Worm (Caenorhabditis elegans) whole organism, L2 larva: ENCODE results near the gene str-55.

Experiments used
- Y55F3AM.14 ChIP-seq: fragments of 200-800 bp; sonication (Bioruptor generic); optimal IDR thresholded peaks from 2 replicates; lab custom pipeline; 2018; ENCODE audit warnings: mild to moderate bottlenecking, missing genetic modification characterization, missing compliant biosample characterization
- ZK546.5 ChIP-seq: sonication (generic microtip); optimal IDR thresholded peaks from 2 replicates; lab custom pipeline; 2017; ENCODE audit warnings: missing biosample characterization, missing genetic modification characterization
- aly-2 ChIP-seq: fragments of 150-350 bp; optimal IDR thresholded peaks from 2 replicates; lab custom pipeline; 2014; ENCODE audit warnings: missing biosample characterization, missing genetic modification characterization
- ceh-16 ChIP-seq: fragments of 150-350 bp; optimal IDR thresholded peaks from 2 replicates; lab custom pipeline; 2014; ENCODE audit warnings: missing biosample characterization, missing genetic modification characterization
- crh-2 ChIP-seq: sonication (generic microtip); optimal IDR thresholded peaks from 2 replicates; lab custom pipeline; 2017; ENCODE audit warnings: missing biosample characterization, missing genetic modification characterization
- dmd-4 ChIP-seq: sonication (generic microtip); optimal IDR thresholded peaks from 2 replicates; lab custom pipeline; 2017; ENCODE audit warnings: missing biosample characterization, missing genetic modification characterization
- elt-1 ChIP-seq: fragments of 150-350 bp; optimal IDR thresholded peaks from 2 replicates; lab custom pipeline; 2014; ENCODE audit warnings: missing biosample characterization, missing genetic modification characterization
- elt-3 ChIP-seq: sonication (generic microtip); optimal IDR thresholded peaks from 2 replicates; lab custom pipeline; 2017; ENCODE audit warnings: missing biosample characterization, missing genetic modification characterization
- lsy-2 ChIP-seq, 2 experiments: fragments of 150-350 bp in 1 of 2; sonication (generic microtip) in 1 of 2; optimal IDR thresholded peaks; 2 replicates each; lab custom pipeline; 2014 to 2017; ENCODE audit warnings: missing biosample characterization in 2 of 2, missing genetic modification characterization in 2 of 2
- mab-5 ChIP-seq: fragments of 150-350 bp; optimal IDR thresholded peaks from 2 replicates; lab custom pipeline; 2014; ENCODE audit warnings: missing biosample characterization, missing genetic modification characterization
- mdl-1 ChIP-seq, 2 experiments: fragments of 150-350 bp in 1 of 2; sonication (generic microtip) in 1 of 2; optimal IDR thresholded peaks; 2 replicates each; lab custom pipeline; 2017; ENCODE audit warnings: missing biosample characterization in 2 of 2, missing genetic modification characterization in 2 of 2
- nhr-10 ChIP-seq: sonication (generic microtip); optimal IDR thresholded peaks from 2 replicates; lab custom pipeline; 2017; ENCODE audit warnings: missing biosample characterization, missing genetic modification characterization
- nhr-11 ChIP-seq: fragments of 150-350 bp; optimal IDR thresholded peaks from 2 replicates; lab custom pipeline; 2014; ENCODE audit warnings: missing biosample characterization, missing genetic modification characterization
- nhr-12 ChIP-seq: fragments of 150-350 bp; optimal IDR thresholded peaks from 2 replicates; lab custom pipeline; 2014; ENCODE audit warnings: missing biosample characterization, missing genetic modification characterization
- nhr-129 ChIP-seq: fragments of 150-350 bp; optimal IDR thresholded peaks from 2 replicates; lab custom pipeline; 2014; ENCODE audit warnings: missing biosample characterization, missing genetic modification characterization
- nhr-6 ChIP-seq: fragments of 150-350 bp; optimal IDR thresholded peaks from 2 replicates; lab custom pipeline; 2014; ENCODE audit warnings: missing biosample characterization, missing genetic modification characterization
- sma-3 ChIP-seq: sonication (generic microtip); optimal IDR thresholded peaks from 2 replicates; lab custom pipeline; 2016; ENCODE audit warnings: missing genetic modification reagents, missing genetic modification characterization, missing compliant biosample characterization
- unc-39 ChIP-seq: fragments of 150-350 bp; optimal IDR thresholded peaks from 2 replicates; lab custom pipeline; 2014; ENCODE audit warnings: missing biosample characterization, missing genetic modification characterization
- ztf-11 ChIP-seq: sonication (generic microtip); optimal IDR thresholded peaks from 2 replicates; lab custom pipeline; 2017; ENCODE audit warnings: missing biosample characterization, missing genetic modification characterization

Gene str-55

ce11 chrV:16368143-16368542 lies 48.8 kb downstream of the str-55 start:
- TF ChIP-seq mdl-1 (tag; optimal IDR thresholded peaks at IDR 0.05; lab: Kevin White, UChicago): no peak
- no peak for TF ChIP-seq mab-5
- TF ChIP-seq unc-39 (tag; lab: Kevin White, UChicago): no peak
- no peak for TF ChIP-seq crh-2 (tag; lab: Kevin White, UChicago)
- no peak for TF ChIP-seq elt-3 (tag; lab: Kevin White, UChicago)
- TF ChIP-seq aly-2 (tag; lab: Kevin White, UChicago): no peak
- TF ChIP-seq lsy-2 (tag; optimal IDR thresholded peaks at IDR 0.05; lab: Kevin White, UChicago): no peak
- no peak for TF ChIP-seq sma-3
- no peak for TF ChIP-seq elt-1
- no peak for TF ChIP-seq nhr-10 (tag; lab: Kevin White, UChicago)
- no peak for TF ChIP-seq ztf-11

ce11 chrV:16367575-16367974 lies 49.3 kb downstream of the str-55 start, which contains the start of gene W08G11.3:
W08G11.3 (plus strand) TSS chrV:16367681.
- TF ChIP-seq ZK546.5 (tag; lab: Kevin White, UChicago) (no peak), ceh-16 (tag; lab: Kevin White, UChicago) (no peak), Y55F3AM.14 (GFP tag; lab: Kevin White, UChicago) (no peak), nhr-129 (tag; lab: Kevin White, UChicago) (peak; percentile 11), nhr-10 (tag; lab: Kevin White, UChicago) (no peak), nhr-11 (no peak), dmd-4 (tag; lab: Kevin White, UChicago) (no peak), nhr-12 (no peak), nhr-6 (tag; lab: Kevin White, UChicago) (no peak)
- TF ChIP-seq, all 48 proteins: peak for 1
